Fruit fly (Drosophila melanogaster): Measurements from ENCODE around the gene CG7016.

CG7016 gene

DNA sequence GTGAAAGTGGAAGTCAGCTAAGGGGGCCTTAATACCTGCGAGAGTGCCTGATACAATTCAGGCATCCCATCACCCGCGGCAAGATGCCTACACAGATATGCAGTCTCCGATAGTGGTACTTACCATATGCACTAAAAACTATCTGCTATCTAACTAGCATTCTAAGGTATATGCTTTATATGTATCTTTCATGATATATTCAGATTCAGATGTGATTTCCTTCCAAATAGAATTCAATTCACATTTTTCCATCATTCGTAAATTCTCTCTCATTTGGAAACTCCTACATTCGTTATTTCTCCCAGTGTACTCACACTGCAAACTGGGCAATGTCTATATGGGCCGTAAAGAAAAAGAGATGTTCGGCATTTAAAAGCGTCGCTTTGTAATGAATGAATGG, 23.7 kb downstream of the CG7016 start (continued):
- TF ChIP-seq CG6163 (GFP tag; IDR thresholded peaks at IDR 0.05) (peak; percentile 47; the same call in 1 of the 3 replicates), OdsH (GFP tag; optimal IDR thresholded peaks at IDR 0.05) (peak; percentile 44), CG8119 (GFP tag; IDR thresholded peaks at IDR 0.05) (peak; percentile 41; the same call in 2 of the 3 replicates), CG8319 (GFP tag; optimal IDR thresholded peaks at IDR 0.05) (peak; percentile 1), CG3032 (tag; optimal IDR thresholded peaks at IDR 0.05) (no peak), fd59A (GFP tag; optimal IDR thresholded peaks at IDR 0.05) (no peak), net (GFP tag; optimal IDR thresholded peaks at IDR 0.05) (peak; percentile 39), CG3919 (GFP tag; optimal IDR thresholded peaks at IDR 0.05) (peak; percentile 46), CG11902 (GFP tag; optimal IDR thresholded peaks at IDR 0.05) (peak; percentile 30)

dm6 chr3R:24888418-24888817, 25.7 kb downstream of the CG7016 start:
- TF ChIP-seq esn (GFP tag; optimal IDR thresholded peaks at IDR 0.05) (no peak), Blimp-1 (GFP tag; optimal IDR thresholded peaks at IDR 0.05) (peak; percentile 51)

- peak; percentile 25 for TF ChIP-seq CG6854 (GFP tag; optimal IDR thresholded peaks at IDR 0.05)
- TF ChIP-seq fkh (GFP tag; optimal IDR thresholded peaks at IDR 0.05) = peak; percentile 30
- TF ChIP-seq CG31627 (GFP tag; optimal IDR thresholded peaks at IDR 0.05) = no peak
- no peak for TF ChIP-seq dac (GFP tag; optimal IDR thresholded peaks at IDR 0.05)
- peak; percentile 41 for TF ChIP-seq Eip78C (GFP tag)
- TF ChIP-seq CG1621 (tag; optimal IDR thresholded peaks at IDR 0.05) = no peak
- no peak for TF ChIP-seq acj6 (GFP tag; optimal IDR thresholded peaks at IDR 0.05)
- no peak for TF ChIP-seq cyc (GFP tag; optimal IDR thresholded peaks at IDR 0.05)
- TF ChIP-seq CG9139 (GFP tag; optimal IDR thresholded peaks at IDR 0.05) = no peak
- no peak for TF ChIP-seq fd59A (GFP tag; optimal IDR thresholded peaks at IDR 0.05)
- TF ChIP-seq esn (GFP tag; optimal IDR thresholded peaks at IDR 0.05) = no peak
- TF ChIP-seq OdsH (GFP tag; optimal IDR thresholded peaks at IDR 0.05) = no peak
- TF ChIP-seq Sox102F (GFP tag; optimal IDR thresholded peaks at IDR 0.05) = no peak
- TF ChIP-seq CG8319 (GFP tag; optimal IDR thresholded peaks at IDR 0.05) = no peak
- TF ChIP-seq CG8632 (GFP tag; optimal IDR thresholded peaks at IDR 0.05) = no peak
- no peak for TF ChIP-seq CG16779 (tag; optimal IDR thresholded peaks at IDR 0.05)
- TF ChIP-seq CG4318 (GFP tag; optimal IDR thresholded peaks at IDR 0.05) = no peak
Measured at dm6 chr3R:24889303-24889892, 26.7 kb downstream of the CG7016 start.

- TF ChIP-seq CG10669 (GFP tag; optimal IDR thresholded peaks at IDR 0.05) (no peak), CG34406 (GFP tag; optimal IDR thresholded peaks at IDR 0.05) (no peak)
Measured at dm6 chr3R:24890217-24890616, 27.5 kb downstream of the CG7016 start.

DNA sequence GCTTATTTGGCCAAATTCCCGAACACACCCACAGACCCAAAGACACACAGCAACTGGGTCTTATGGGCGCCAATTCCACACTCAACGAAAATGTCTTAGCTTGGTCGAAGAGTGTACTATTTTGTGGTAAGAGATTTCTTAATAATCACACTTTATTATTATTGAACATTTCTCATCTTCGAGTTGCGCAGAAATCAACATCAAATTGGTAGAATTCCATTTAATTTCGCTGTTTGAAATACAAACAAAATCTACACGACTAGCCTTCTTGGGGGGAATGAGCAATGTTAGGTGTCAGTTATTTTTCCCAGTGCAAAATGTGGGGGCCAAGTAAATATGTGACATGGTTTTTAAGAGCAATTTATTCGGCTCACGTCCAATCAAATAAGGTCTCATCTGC, 28.2 kb downstream of the CG7016 start:
- TF ChIP-seq CG6854 (GFP tag; optimal IDR thresholded peaks at IDR 0.05) = no peak
- no peak for TF ChIP-seq CG1621 (tag; optimal IDR thresholded peaks at IDR 0.05)
- TF ChIP-seq dsx (GFP tag; optimal IDR thresholded peaks at IDR 0.05; ENCODE audit: poor library complexity, severe bottlenecking) = no peak
- TF ChIP-seq achi (GFP tag; optimal IDR thresholded peaks at IDR 0.05) = peak; percentile 5
- no peak for TF ChIP-seq Eip75B (GFP tag; optimal IDR thresholded peaks at IDR 0.05)
- TF ChIP-seq eg (GFP tag; IDR thresholded peaks at IDR 0.05) = peak; percentile 29; the same call in 1 of the 3 replicates
- TF ChIP-seq Eip78C (GFP tag) = peak; percentile 69
- TF ChIP-seq CG10669 (GFP tag; optimal IDR thresholded peaks at IDR 0.05) = no peak
- peak; percentile 59 for TF ChIP-seq Hr4 (GFP tag; optimal IDR thresholded peaks at IDR 0.05)
- peak; percentile 38 for TF ChIP-seq pdm3 (GFP tag; optimal IDR thresholded peaks at IDR 0.05)
- peak; percentile 47 for TF ChIP-seq CG4318 (GFP tag; optimal IDR thresholded peaks at IDR 0.05)
- no peak for TF ChIP-seq CG6808 (GFP tag; optimal IDR thresholded peaks at IDR 0.05)
- TF ChIP-seq CG7368 (GFP tag; optimal IDR thresholded peaks at IDR 0.05) = no peak
- no peak for TF ChIP-seq Sox102F (GFP tag; optimal IDR thresholded peaks at IDR 0.05)
- TF ChIP-seq fd59A (GFP tag; optimal IDR thresholded peaks at IDR 0.05) = no peak
- no peak for TF ChIP-seq Hr38 (GFP tag; optimal IDR thresholded peaks at IDR 0.05)
- no peak for TF ChIP-seq Sox14 (GFP tag; optimal IDR thresholded peaks at IDR 0.05)
- TF ChIP-seq Lpt (GFP tag; optimal IDR thresholded peaks at IDR 0.05) = no peak
- no peak for TF ChIP-seq salr (GFP tag; optimal IDR thresholded peaks at IDR 0.05)
- no peak for TF ChIP-seq CG3032 (tag; optimal IDR thresholded peaks at IDR 0.05)
- peak; percentile 55; the same call in 2 of the 3 replicates for TF ChIP-seq CG8119 (GFP tag; IDR thresholded peaks at IDR 0.05)
- TF ChIP-seq CG34406 (GFP tag; optimal IDR thresholded peaks at IDR 0.05) = no peak
- no peak for TF ChIP-seq CG8319 (GFP tag; optimal IDR thresholded peaks at IDR 0.05)
- no peak for TF ChIP-seq CG11762 (GFP tag; optimal IDR thresholded peaks at IDR 0.05; ENCODE audit: insufficient read depth)
- peak; percentile 14 for TF ChIP-seq CG6792 (GFP tag; optimal IDR thresholded peaks at IDR 0.05)
- TF ChIP-seq CG6163 (GFP tag; IDR thresholded peaks at IDR 0.05) = 0 out of 3 replicates have a peak, but pooled peaks have one; percentile 16
- TF ChIP-seq fd85E (GFP tag; optimal IDR thresholded peaks at IDR 0.05) = no peak
- no peak for TF ChIP-seq vri (GFP tag; optimal IDR thresholded peaks at IDR 0.05)
